Fruit fly (Drosophila melanogaster): ENCODE measurements around the gene Osi8.

dm6 chr3R:6248694-6249093, 6.3 kb upstream of the Osi8 start, which contains the start of gene Osi7:
- TF ChIP-seq CG8301 (tag; optimal IDR thresholded peaks at IDR 0.05) (no peak), Snoo (tag; optimal IDR thresholded peaks at IDR 0.05) (no peak), rn (GFP tag; IDR thresholded peaks at IDR 0.05) (no peak), CG32121 (GFP tag; IDR thresholded peaks at IDR 0.05) (no peak), CG9948 (tag; optimal IDR thresholded peaks at IDR 0.05) (no peak), CG8159 (tag; optimal IDR thresholded peaks at IDR 0.05) (no peak), CG4496 (GFP tag; IDR thresholded peaks at IDR 0.05) (no peak), EcR (GFP tag; optimal IDR thresholded peaks at IDR 0.05) (no peak)
